Worm (Caenorhabditis elegans) whole organism, late embryonic: ENCODE results near the gene K08C7.4.

Experiments used
- ama-1 ChIP-seq: fragments of 150-350 bp; optimal IDR thresholded peaks from 2 replicates; lab custom pipeline; 2014
- ceh-45 ChIP-seq: fragments of 200-800 bp; sonication (Bioruptor generic); IDR thresholded peaks from 2 replicates; pipeline ENCODE4 v1.3.6; 2022; ENCODE audit warnings: missing genetic modification reagents, missing genetic modification characterization, missing compliant biosample characterization
- che-1 ChIP-seq: sonication (generic microtip); optimal IDR thresholded peaks from 2 replicates; lab custom pipeline; 2016; ENCODE audit warnings: mild to moderate bottlenecking, missing genetic modification characterization, missing compliant biosample characterization
- dve-1 ChIP-seq: sonication (generic microtip); optimal IDR thresholded peaks from 2 replicates; lab custom pipeline; 2017; ENCODE audit warnings: antibody characterized with exemption, mild to moderate bottlenecking, missing genetic modification characterization, missing compliant biosample characterization
- eyg-1 ChIP-seq: sonication (generic microtip); optimal IDR thresholded peaks from 2 replicates; lab custom pipeline; 2016; ENCODE audit warnings: missing genotype, missing genetic modification characterization, missing compliant biosample characterization
- fkh-10 ChIP-seq: fragments of 150-350 bp; optimal IDR thresholded peaks from 2 replicates; lab custom pipeline; 2014; ENCODE audit warnings: missing biosample characterization, missing genetic modification reagents, missing genetic modification characterization
- hlh-30 ChIP-seq: sonication (generic microtip); optimal IDR thresholded peaks from 2 replicates; lab custom pipeline; 2017; ENCODE audit warnings: antibody characterized with exemption, missing genetic modification characterization, missing compliant biosample characterization; ENCODE audit not compliant: insufficient read depth
- hlh-6 ChIP-seq: sonication (generic microtip); optimal IDR thresholded peaks from 2 replicates; lab custom pipeline; 2016; ENCODE audit warnings: missing genotype, missing genetic modification characterization, missing compliant biosample characterization
- nhr-11 ChIP-seq: fragments of 150-350 bp; optimal IDR thresholded peaks from 2 replicates; lab custom pipeline; 2014; ENCODE audit warnings: missing biosample characterization, missing genetic modification characterization
- npax-4 ChIP-seq: sonication (generic microtip); optimal IDR thresholded peaks from 2 replicates; lab custom pipeline; 2016; ENCODE audit warnings: missing genetic modification characterization, missing compliant biosample characterization
- sox-2 ChIP-seq: fragments of 200-800 bp; sonication (Bioruptor generic); IDR thresholded peaks from 2 replicates; pipeline ENCODE4 v1.3.6; 2022; ENCODE audit warnings: missing genetic modification reagents, missing genetic modification characterization, missing compliant biosample characterization
- sox-4 ChIP-seq: sonication (generic microtip); optimal IDR thresholded peaks from 2 replicates; lab custom pipeline; 2017; ENCODE audit warnings: mild to moderate bottlenecking, missing genetic modification characterization, inconsistent platforms, missing compliant biosample characterization
- tbx-2 ChIP-seq: sonication (generic microtip); optimal IDR thresholded peaks from 2 replicates; lab custom pipeline; 2016; ENCODE audit warnings: missing genetic modification characterization, missing compliant biosample characterization
- unc-55 ChIP-seq: sonication (generic microtip); optimal IDR thresholded peaks from 2 replicates; lab custom pipeline; 2017; ENCODE audit warnings: missing biosample characterization, missing genetic modification reagents, missing genetic modification characterization

- TF ChIP-seq sox-4 (tag; lab: Kevin White, UChicago) (no peak), ceh-45 (GFP tag; lab: Robert Waterston, UW) (no peak), ama-1 (lab: Kevin White, UChicago) (no peak), nhr-11 (tag; lab: Kevin White, UChicago) (no peak), fkh-10 (GFP tag; lab: Kevin White, UChicago) (no peak), hlh-30 (tag; lab: Kevin White, UChicago) (peak; percentile 38), che-1 (tag; lab: Kevin White, UChicago) (no peak), npax-4 (tag; lab: Kevin White, UChicago) (no peak), unc-55 (GFP tag; lab: Kevin White, UChicago) (no peak), tbx-2 (tag; lab: Kevin White, UChicago) (no peak), eyg-1 (tag; lab: Kevin White, UChicago) (no peak), dve-1 (tag; lab: Kevin White, UChicago) (no peak), sox-2 (GFP tag; lab: Robert Waterston, UW) (no peak), hlh-6 (no peak)
Measured at ce11 chrIV:10718075-10718474, 37.8 kb upstream of the K08C7.4 start.
